Fruit fly (Drosophila melanogaster) whole organism, embryonic: ENCODE data around the gene SMC1.

ENCODE experiments used
- ATbp ChIP-seq: fragments of 200-800 bp; sonication (Bioruptor generic); optimal IDR thresholded peaks from 2 replicates; lab custom pipeline; 2017; ENCODE audit warnings: missing biosample characterization, mild to moderate bottlenecking, missing genetic modification characterization, missing genetic modification reagents
- Abd-B ChIP-seq: fragments of 200-800 bp; sonication (Bioruptor generic); optimal IDR thresholded peaks from 2 replicates; lab custom pipeline; 2018; ENCODE audit warnings: missing biosample characterization, mild to moderate bottlenecking, missing genetic modification characterization, moderate library complexity
- CG10366 ChIP-seq: fragments of 200-800 bp; sonication (Bioruptor generic); IDR thresholded peaks from 2 replicates; pipeline ENCODE4 v1.3.6; 2022; ENCODE audit warnings: missing biosample characterization, missing genetic modification characterization
- CG12391 ChIP-seq: fragments of 200-800 bp; sonication (Bioruptor generic); optimal IDR thresholded peaks from 3 replicates; lab custom pipeline; 2018; ENCODE audit warnings: missing biosample characterization, mild to moderate bottlenecking, missing genetic modification characterization, moderate library complexity
- CG13424 ChIP-seq: fragments of 200-800 bp; sonication (Bioruptor generic); optimal IDR thresholded peaks from 2 replicates; lab custom pipeline; 2019; ENCODE audit warnings: missing biosample characterization, mild to moderate bottlenecking, missing genetic modification characterization, moderate library complexity
- CG14441 ChIP-seq: fragments of 200-800 bp; sonication (Bioruptor generic); IDR thresholded peaks from 2 replicates; pipeline ENCODE4 v1.3.6; 2022; ENCODE audit warnings: missing biosample characterization, missing genetic modification characterization
- CG15269 ChIP-seq: fragments of 200-800 bp; sonication (Bioruptor generic); optimal IDR thresholded peaks from 2 replicates; lab custom pipeline; 2018; ENCODE audit warnings: missing biosample characterization, mild to moderate bottlenecking, missing genetic modification characterization, moderate library complexity
- CG17359 ChIP-seq: fragments of 200-800 bp; sonication (Bioruptor generic); optimal IDR thresholded peaks from 3 replicates; lab custom pipeline; 2018; ENCODE audit warnings: missing biosample characterization, mild to moderate bottlenecking, missing genetic modification characterization, moderate library complexity
- CG17385 ChIP-seq: fragments of 200-800 bp; sonication (Bioruptor generic); optimal IDR thresholded peaks from 3 replicates; lab custom pipeline; 2018; ENCODE audit warnings: missing biosample characterization, mild to moderate bottlenecking, missing genetic modification characterization
- CG17912 ChIP-seq: fragments of 200-800 bp; sonication (Bioruptor generic); optimal IDR thresholded peaks from 2 replicates; lab custom pipeline; 2018; ENCODE audit warnings: missing biosample characterization, mild to moderate bottlenecking, missing genetic modification characterization
- CG18011 ChIP-seq: fragments of 200-800 bp; sonication (Bioruptor generic); optimal IDR thresholded peaks from 2 replicates; lab custom pipeline; 2017; ENCODE audit warnings: missing biosample characterization, missing genetic modification characterization, mild to moderate bottlenecking, moderate library complexity, missing genotype
- CG18262 ChIP-seq: fragments of 200-800 bp; optimal IDR thresholded peaks from 3 replicates; lab custom pipeline; 2019; ENCODE audit warnings: missing biosample characterization, mild to moderate bottlenecking, missing genetic modification characterization, moderate library complexity
- CG30403 ChIP-seq: fragments of 200-800 bp; sonication (Bioruptor generic); optimal IDR thresholded peaks from 3 replicates; lab custom pipeline; 2016; ENCODE audit warnings: missing biosample characterization, missing genetic modification characterization
- CG34422 ChIP-seq: fragments of 200-800 bp; sonication (Bioruptor generic); IDR thresholded peaks from 3 replicates; pipeline ENCODE4 v1.3.6; 2022; ENCODE audit warnings: missing biosample characterization, missing genetic modification characterization
- CG4360 ChIP-seq: fragments of 200-800 bp; sonication (Bioruptor generic); IDR thresholded peaks from 2 replicates; pipeline ENCODE4 v1.3.6; 2022; ENCODE audit warnings: missing biosample characterization, missing genetic modification characterization
- CG7786 ChIP-seq: fragments of 200-800 bp; sonication (Bioruptor generic); optimal IDR thresholded peaks from 2 replicates; lab custom pipeline; 2016; ENCODE audit warnings: missing biosample characterization, missing genetic modification characterization
- CG8478 ChIP-seq: fragments of >200 bp; optimal IDR thresholded peaks from 2 replicates; lab custom pipeline; 2018
- CG8924 ChIP-seq: fragments of 200-800 bp; optimal IDR thresholded peaks from 3 replicates; lab custom pipeline; 2019; ENCODE audit warnings: missing biosample characterization, mild to moderate bottlenecking, missing genetic modification characterization, moderate library complexity
- CG9437 ChIP-seq: fragments of 200-800 bp; sonication (Bioruptor generic); optimal IDR thresholded peaks from 2 replicates; lab custom pipeline; 2018; ENCODE audit warnings: missing biosample characterization, mild to moderate bottlenecking, missing genetic modification characterization
- D19B ChIP-seq: fragments of 200-800 bp; sonication (Bioruptor generic); optimal IDR thresholded peaks from 2 replicates; lab custom pipeline; 2017; ENCODE audit warnings: missing biosample characterization, mild to moderate bottlenecking, missing genetic modification characterization
- H2.0 ChIP-seq: fragments of 200-800 bp; sonication (Bioruptor generic); IDR thresholded peaks from 2 replicates; pipeline ENCODE4 v1.3.6; 2022; ENCODE audit warnings: missing biosample characterization, missing genetic modification characterization
- HHEX ChIP-seq: fragments of 200-800 bp; sonication (Bioruptor generic); optimal IDR thresholded peaks from 3 replicates; lab custom pipeline; 2017; ENCODE audit warnings: missing biosample characterization, mild to moderate bottlenecking, missing genetic modification characterization, missing genetic modification reagents
- HLH4C ChIP-seq: fragments of 200-800 bp; sonication (Bioruptor generic); IDR thresholded peaks from 3 replicates; pipeline ENCODE4 v1.3.6; 2022; ENCODE audit warnings: missing biosample characterization, missing genetic modification characterization; ENCODE audit not compliant: partially characterized antibody
- Hr51 ChIP-seq, 2 experiments: fragments of 200-800 bp; sonication (Bioruptor generic); optimal IDR thresholded peaks; 2 replicates in 1 of 2; 3 replicates in 1 of 2; lab custom pipeline; 2016 to 2018; ENCODE audit warnings: missing biosample characterization in 2 of 2, missing genetic modification characterization in 2 of 2, mild to moderate bottlenecking in 1 of 2, moderate library complexity in 1 of 2
- Hr78 ChIP-seq, 2 experiments: fragments of 200-800 bp in 1 of 2; fragments of >200 bp in 1 of 2; sonication (Bioruptor generic) in 1 of 2; optimal IDR thresholded peaks; 2 replicates each; lab custom pipeline; 2017 to 2019; ENCODE audit warnings: missing biosample characterization in 2 of 2, missing genetic modification characterization in 2 of 2, mild to moderate bottlenecking in 1 of 2, moderate library complexity in 1 of 2
- Med ChIP-seq: fragments of 200-800 bp; sonication (Bioruptor generic); peaks from one replicate; lab custom pipeline; 2016; ENCODE audit warnings: missing biosample characterization, missing genetic modification characterization, mild to moderate bottlenecking, inconsistent platforms, moderate library complexity
- Meics ChIP-seq: fragments of 200-800 bp; sonication (Bioruptor generic); optimal IDR thresholded peaks from 2 replicates; lab custom pipeline; 2017; ENCODE audit warnings: missing biosample characterization, mild to moderate bottlenecking, missing genetic modification characterization
- Nf-YB ChIP-seq: fragments of 200-800 bp; sonication (Bioruptor generic); optimal IDR thresholded peaks from 3 replicates; lab custom pipeline; 2019; ENCODE audit warnings: missing biosample characterization, mild to moderate bottlenecking, missing genetic modification characterization, moderate library complexity
- PHDP ChIP-seq: fragments of 200-800 bp; sonication (Bioruptor generic); optimal IDR thresholded peaks from 3 replicates; lab custom pipeline; 2018; ENCODE audit warnings: missing biosample characterization, mild to moderate bottlenecking, missing genetic modification characterization, moderate library complexity
- Poxn ChIP-seq: fragments of 200-800 bp; sonication (Bioruptor generic); IDR thresholded peaks from 2 replicates; pipeline ENCODE4 v1.3.6; 2022; ENCODE audit warnings: missing biosample characterization, missing genetic modification characterization
- Rfx ChIP-seq: fragments of 200-800 bp; sonication (Bioruptor generic); IDR thresholded peaks from 2 replicates; pipeline ENCODE4 v1.3.6; 2022; ENCODE audit warnings: missing biosample characterization, missing genetic modification characterization
- ap ChIP-seq: fragments of 200-800 bp; sonication (Bioruptor generic); IDR thresholded peaks from 2 replicates; pipeline ENCODE4 v1.3.6; 2022; ENCODE audit warnings: missing biosample characterization, missing genetic modification characterization
- bsh ChIP-seq, 2 experiments: fragments of 200-800 bp; sonication (Bioruptor generic); optimal IDR thresholded peaks; 2 replicates each; lab custom pipeline; 2017 to 2018; ENCODE audit warnings: mild to moderate bottlenecking in 2 of 2, missing biosample characterization in 2 of 2, missing genetic modification characterization in 2 of 2, moderate library complexity in 1 of 2
- corto ChIP-seq: fragments of 200-800 bp; sonication (Bioruptor generic); optimal IDR thresholded peaks from 2 replicates; lab custom pipeline; 2016; ENCODE audit warnings: missing biosample characterization, mild to moderate bottlenecking, missing genetic modification characterization, moderate library complexity
- esg ChIP-seq: fragments of 200-800 bp; sonication (Bioruptor generic); conservative IDR thresholded peaks from 2 replicates; pipeline ENCODE4 v1.3.6; 2022; ENCODE audit warnings: missing biosample characterization, missing genetic modification characterization
- gsb-n ChIP-seq: fragments of 200-800 bp; sonication (Bioruptor generic); optimal IDR thresholded peaks from 3 replicates; lab custom pipeline; 2018; ENCODE audit warnings: missing biosample characterization, mild to moderate bottlenecking, missing genetic modification characterization
- knrl ChIP-seq: fragments of 200-800 bp; sonication (Bioruptor generic); IDR thresholded peaks from 3 replicates; pipeline ENCODE4 v1.3.6; 2022; ENCODE audit warnings: missing biosample characterization, missing genetic modification characterization; ENCODE audit not compliant: partially characterized antibody
- nmo ChIP-seq: fragments of 200-800 bp; sonication (Bioruptor generic); optimal IDR thresholded peaks from 2 replicates; lab custom pipeline; 2018; ENCODE audit warnings: missing biosample characterization, mild to moderate bottlenecking, missing genetic modification characterization, moderate library complexity
- nom ChIP-seq: fragments of 200-800 bp; sonication (Bioruptor generic); optimal IDR thresholded peaks from 2 replicates; lab custom pipeline; 2017; ENCODE audit warnings: missing biosample characterization, missing genetic modification characterization, mild to moderate bottlenecking, moderate library complexity, missing genetic modification reagents
- phol ChIP-seq: fragments of 200-800 bp; sonication (Bioruptor generic); optimal IDR thresholded peaks from 3 replicates; lab custom pipeline; 2018; ENCODE audit warnings: missing biosample characterization, mild to moderate bottlenecking, missing genetic modification characterization, moderate library complexity
- pnt ChIP-seq: fragments of 200-800 bp; sonication (Bioruptor generic); optimal IDR thresholded peaks from 3 replicates; lab custom pipeline; 2016; ENCODE audit warnings: missing biosample characterization, missing genetic modification characterization
- row ChIP-seq: fragments of 200-800 bp; sonication (Bioruptor generic); IDR thresholded peaks from 3 replicates; pipeline ENCODE4 v1.3.6; 2022; ENCODE audit warnings: missing biosample characterization, missing genetic modification characterization
- slbo ChIP-seq: fragments of 200-800 bp; sonication (Bioruptor generic); IDR thresholded peaks from 2 replicates; pipeline ENCODE4 v1.3.6; 2022; ENCODE audit warnings: missing biosample characterization, missing genetic modification characterization
- zfh1 ChIP-seq: fragments of 200-800 bp; sonication (Bioruptor generic); IDR thresholded peaks from 3 replicates; pipeline ENCODE4 v1.3.6; 2022; ENCODE audit warnings: missing biosample characterization, missing genetic modification characterization

Gene SMC1

DNA sequence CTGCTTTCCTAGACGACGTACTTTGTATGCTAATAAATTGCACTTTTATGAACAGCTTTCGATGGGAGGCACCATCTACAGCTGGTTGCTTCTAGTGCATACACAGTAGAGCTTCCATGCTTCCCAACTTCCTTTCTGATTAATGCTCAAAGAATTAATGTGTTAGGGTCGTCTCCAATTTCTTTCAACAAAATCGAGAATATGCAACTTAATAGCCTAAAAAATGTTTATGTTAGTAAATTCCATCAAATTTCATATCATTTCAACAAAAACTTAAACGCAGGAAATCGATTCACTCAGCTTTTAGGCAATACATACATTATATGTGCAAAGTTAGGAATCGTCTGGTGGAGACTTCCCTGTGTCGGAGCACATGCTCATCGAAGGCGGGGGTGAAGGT lies 34.0 kb upstream of the SMC1 start:
- TF ChIP-seq gsb-n (tag; lab: Kevin White, UChicago) (no peak), nom (GFP tag; lab: Kevin White, UChicago) (peak; percentile 16)

DNA sequence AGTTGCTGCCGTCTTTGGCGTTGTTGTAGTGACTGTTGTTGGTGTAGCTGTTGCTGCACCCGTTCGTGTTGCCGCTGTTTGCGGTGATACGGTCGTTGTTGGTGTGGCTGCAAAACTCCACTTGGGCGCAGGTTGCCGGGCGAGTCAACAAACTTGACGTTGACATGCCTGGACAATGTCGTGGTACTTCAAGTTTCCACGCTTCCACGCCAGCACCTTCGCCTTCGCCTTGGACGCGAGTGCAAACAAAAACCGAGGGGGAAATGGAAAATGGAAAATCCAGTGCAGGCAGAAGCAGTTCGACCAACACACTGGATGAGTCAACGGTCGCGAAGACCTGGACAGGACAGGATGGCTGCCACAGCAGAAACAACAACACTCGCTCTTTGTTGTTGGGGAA lies 33.4 kb upstream of the SMC1 start:
- TF ChIP-seq Med (GFP tag; lab: Kevin White, UChicago), result no peak
- 0 out of 3 replicates have a peak, but pooled peaks have one; percentile 27 for TF ChIP-seq zfh1
- TF ChIP-seq CG4360 (GFP tag; lab: Robert Waterston, UW), result peak; percentile 46; the same call in 1 of the 2 replicates
- no peak for TF ChIP-seq corto (GFP tag; lab: Kevin White, UChicago)
- TF ChIP-seq pnt, result no peak
- TF ChIP-seq CG8478, result peak; percentile 73
- no peak for TF ChIP-seq HLH4C (GFP tag; lab: Robert Waterston, UW)
- TF ChIP-seq, all 482 proteins: peak for 3

DNA sequence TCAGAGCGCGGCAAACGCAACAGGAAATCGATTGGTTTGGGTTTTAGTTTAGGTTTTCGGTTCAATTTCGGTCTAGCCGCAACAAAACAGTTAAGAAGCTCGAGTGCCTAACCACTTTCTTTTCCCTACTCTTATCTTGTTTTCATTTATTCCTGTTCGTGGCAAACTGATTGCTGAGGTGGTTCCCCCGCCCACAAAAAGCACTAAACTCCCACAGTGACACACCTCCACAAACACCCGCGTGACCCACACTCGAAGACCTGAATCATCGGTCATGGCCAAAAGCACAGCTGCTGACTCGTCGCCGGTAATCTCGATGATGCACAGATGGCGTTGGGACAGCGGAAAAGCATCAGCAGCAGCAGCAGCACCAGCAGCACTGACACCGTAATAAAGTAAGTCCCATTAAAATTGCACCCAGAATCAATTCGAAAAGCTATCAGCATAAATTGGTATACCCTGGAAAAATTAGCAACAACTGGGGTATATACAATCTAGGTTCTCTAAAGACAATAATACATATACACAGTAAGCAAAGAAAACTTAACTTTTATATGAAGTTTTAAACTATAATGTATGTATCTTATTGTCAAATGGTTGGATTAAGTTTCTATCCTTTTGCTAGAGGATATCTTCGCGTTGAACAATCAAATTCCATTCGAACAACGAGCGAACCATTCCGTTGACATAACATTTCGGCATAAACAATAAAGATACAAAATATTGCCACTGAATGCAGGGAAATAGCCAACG lies 32.2 kb upstream of the SMC1 start:
- TF ChIP-seq Abd-B, result no peak
- peak; percentile 27 for TF ChIP-seq CG17359 (tag; lab: Kevin White, UChicago)
- no peak for TF ChIP-seq CG18011 (GFP tag; lab: Kevin White, UChicago)
- peak; percentile 27 for TF ChIP-seq CG30403 (GFP tag; lab: Kevin White, UChicago)
- peak; percentile 32; the same call in 1 of the 2 replicates for TF ChIP-seq CG14441 (GFP tag; lab: Robert Waterston, UW)
- TF ChIP-seq ap (GFP tag; lab: Robert Waterston, UW), result peak; percentile 25; the same call in 1 of the 2 replicates
- peak; percentile 23 for TF ChIP-seq CG7786 (GFP tag; lab: Kevin White, UChicago)
- no peak for TF ChIP-seq Poxn (GFP tag; lab: Robert Waterston, UW)
- peak; percentile 2 for TF ChIP-seq CG17385 (GFP tag; lab: Kevin White, UChicago)
- peak in 1 of 2 experiments; percentile 65 for TF ChIP-seq bsh (GFP tag; optimal IDR thresholded peaks at IDR 0.05; lab: Kevin White, UChicago)
- no peak for TF ChIP-seq CG17912 (GFP tag; lab: Kevin White, UChicago)
- TF ChIP-seq CG18262 (tag; lab: Kevin White, UChicago), result peak; percentile 52
- TF ChIP-seq D19B (GFP tag; lab: Kevin White, UChicago), result peak; percentile 55
- TF ChIP-seq Meics (GFP tag; lab: Kevin White, UChicago), result peak; percentile 9
- TF ChIP-seq CG10366 (GFP tag; lab: Robert Waterston, UW), result peak; percentile 19; the same call in 1 of the 2 replicates
- peak; percentile 58 for TF ChIP-seq CG12391 (tag; lab: Kevin White, UChicago)
- peak; percentile 10 for TF ChIP-seq HHEX
- TF ChIP-seq CG13424 (tag; lab: Kevin White, UChicago), result peak; percentile 43
- peak; percentile 38; the same call in 1 of the 2 replicates for TF ChIP-seq esg (GFP tag; lab: Robert Waterston, UW)
- peak in 1 of 2 experiments; percentile 62 for TF ChIP-seq Hr51 (GFP tag; optimal IDR thresholded peaks at IDR 0.05; lab: Kevin White, UChicago)
- TF ChIP-seq CG34422 (GFP tag; lab: Robert Waterston, UW), result 0 out of 3 replicates have a peak, but pooled peaks have one; percentile 15
- TF ChIP-seq nmo, result peak; percentile 47
- peak; percentile 47 for TF ChIP-seq CG8924 (tag; lab: Kevin White, UChicago)
- peak; percentile 51; the same call in 2 of the 3 replicates for TF ChIP-seq row (GFP tag; lab: Robert Waterston, UW)
- TF ChIP-seq CG15269 (tag; lab: Kevin White, UChicago), result peak; percentile 28
- TF ChIP-seq Hr78 (GFP tag; optimal IDR thresholded peaks at IDR 0.05; lab: Kevin White, UChicago), result peak in 1 of 2 experiments; percentile 59
- TF ChIP-seq phol (tag; lab: Kevin White, UChicago), result peak; percentile 7
- TF ChIP-seq Med (GFP tag; lab: Kevin White, UChicago), result peak; percentile 83
- peak; percentile 54 for TF ChIP-seq Rfx (GFP tag; lab: Robert Waterston, UW)
- peak; percentile 7 for TF ChIP-seq ATbp
- TF ChIP-seq slbo (GFP tag; lab: Robert Waterston, UW), result 0 out of 2 replicates have a peak, but pooled peaks have one; percentile 24
- TF ChIP-seq Nf-YB (GFP tag; lab: Kevin White, UChicago), result no peak
- peak; percentile 17 for TF ChIP-seq CG9437 (GFP tag; lab: Kevin White, UChicago)
- no peak for TF ChIP-seq knrl (GFP tag; lab: Robert Waterston, UW)
- TF ChIP-seq PHDP (tag; lab: Kevin White, UChicago), result peak; percentile 36
- peak; percentile 36; the same call in 1 of the 2 replicates for TF ChIP-seq H2.0
